Worm (Caenorhabditis elegans) whole organism, dauer: Measurements from ENCODE around the gene efl-1.

Experiments
- unc-62 ChIP-seq: sonication (generic microtip); optimal IDR thresholded peaks from 2 replicates; lab custom pipeline; 2017; ENCODE audit warnings: missing biosample characterization, missing genetic modification reagents, missing genetic modification characterization

efl-1 gene

ce11 chrV:16965655-16966054 is at the start of gene efl-1:
TSS of gene efl-1 (minus strand) at chrV:16965675.
- TF ChIP-seq unc-62: no peak

ce11 chrV:17014050-17014449 is 48.6 kb upstream of the efl-1 start, which contains the start of gene clc-13:
TSS of gene clc-13 (plus strand) at chrV:17014408.
- TF ChIP-seq unc-62: no peak

- no peak for TF ChIP-seq unc-62
Measured at ce11 chrV:17013232-17013631, 47.8 kb upstream of the efl-1 start, which contains the start of gene clec-241. TSS of gene clec-241 (minus strand) at chrV:17013332.

- no peak for TF ChIP-seq unc-62
Measured at ce11 chrV:17009342-17010064, 44.0 kb upstream of the efl-1 start, which contains the start of the genes clc-12 and clec-240. TSS of gene clc-12 (minus strand) at chrV:17009388. TSS of gene clec-240 (plus strand) at chrV:17010014.

- no peak for TF ChIP-seq unc-62
Measured at ce11 chrV:17008302-17008701, 42.8 kb upstream of the efl-1 start, which contains the start of gene sri-69. TSS of gene sri-69 (minus strand) at chrV:17008402.

- no peak for TF ChIP-seq unc-62
Measured at ce11 chrV:17005189-17005588, 39.7 kb upstream of the efl-1 start, which contains the start of gene srh-131. TSS of gene srh-131 (plus strand) at chrV:17005489.

ce11 chrV:17001167-17001566 is 35.7 kb upstream of the efl-1 start, which contains the start of gene sri-9:
TSS of gene sri-9 (plus strand) at chrV:17001467.
- no peak for TF ChIP-seq unc-62

ce11 chrV:17000635-17001034 is 35.2 kb upstream of the efl-1 start:
- TF ChIP-seq unc-62: no peak

ce11 chrV:17000204-17000603 is 34.7 kb upstream of the efl-1 start, which contains the start of gene str-217:
TSS of gene str-217 (minus strand) at chrV:17000304.
- no peak for TF ChIP-seq unc-62

- no peak for TF ChIP-seq unc-62
Measured at ce11 chrV:16992383-16992782, 26.9 kb upstream of the efl-1 start.

- TF ChIP-seq unc-62: no peak
Measured at ce11 chrV:16991734-16992133, 26.3 kb upstream of the efl-1 start, which contains the start of gene srz-95. TSS of gene srz-95 (plus strand) at chrV:16992034.

ce11 chrV:16988614-16989013 is 23.1 kb upstream of the efl-1 start, which contains the start of gene Y102A5C.27:
TSS of gene Y102A5C.27 (minus strand) at chrV:16988714.
- no peak for TF ChIP-seq unc-62

- no peak for TF ChIP-seq unc-62
Measured at ce11 chrV:16987783-16988182, 22.3 kb upstream of the efl-1 start.

ce11 chrV:16987035-16987434 is 21.6 kb upstream of the efl-1 start, which contains the start of gene Y102A5C.40:
TSS of gene Y102A5C.40 (minus strand) at chrV:16987135.
- TF ChIP-seq unc-62: no peak

- no peak for TF ChIP-seq unc-62
Measured at ce11 chrV:16980368-16980767, 14.9 kb upstream of the efl-1 start, which contains the start of gene srz-54. TSS of gene srz-54 (plus strand) at chrV:16980668.

- TF ChIP-seq unc-62: no peak
Measured at ce11 chrV:16974919-16975318, 9.4 kb upstream of the efl-1 start, which contains the start of gene srx-54. TSS of gene srx-54 (plus strand) at chrV:16975219.

ce11 chrV:16973338-16973737 is 7.9 kb upstream of the efl-1 start:
- no peak for TF ChIP-seq unc-62

- TF ChIP-seq unc-62: no peak
Measured at ce11 chrV:16972134-16972533, 6.7 kb upstream of the efl-1 start, which contains the start of gene srh-119. TSS of gene srh-119 (plus strand) at chrV:16972434.
